Worm (Caenorhabditis elegans) whole organism, early embryonic: ENCODE results near the gene C24H11.1.

Experiments used
- B0310.2 ChIP-seq: sonication (generic microtip); optimal IDR thresholded peaks from 2 replicates; lab custom pipeline; 2016; ENCODE audit warnings: mild to moderate bottlenecking, missing genetic modification characterization, missing compliant biosample characterization
- F13C5.2 ChIP-seq: sonication (generic microtip); optimal IDR thresholded peaks from 2 replicates; lab custom pipeline; 2017; ENCODE audit warnings: mild to moderate bottlenecking, missing genetic modification characterization, inconsistent platforms, missing compliant biosample characterization
- aly-1 ChIP-seq: sonication (generic microtip); optimal IDR thresholded peaks from 2 replicates; lab custom pipeline; 2016; ENCODE audit warnings: missing genetic modification characterization, missing compliant biosample characterization
- ama-1 ChIP-seq: fragments of 150-350 bp; optimal IDR thresholded peaks from 2 replicates; lab custom pipeline; 2014
- flt-1 ChIP-seq: fragments of 200-800 bp; sonication (Bioruptor generic); IDR thresholded peaks from 2 replicates; pipeline ENCODE4 v1.3.6; 2022; ENCODE audit warnings: missing genetic modification characterization, missing compliant biosample characterization
- hnd-1 ChIP-seq: sonication (generic microtip); optimal IDR thresholded peaks from 2 replicates; lab custom pipeline; 2016; ENCODE audit warnings: missing genetic modification characterization, missing compliant biosample characterization
- scrt-1 ChIP-seq: fragments of 200-800 bp; sonication (Bioruptor generic); IDR thresholded peaks from 2 replicates; pipeline ENCODE4 v1.3.6; 2022; ENCODE audit warnings: missing genetic modification characterization, missing compliant biosample characterization
- tra-4 ChIP-seq: sonication (generic microtip); optimal IDR thresholded peaks from 2 replicates; lab custom pipeline; 2017; ENCODE audit warnings: missing genetic modification characterization, missing compliant biosample characterization

ce11 chrIII:11806695-11807094 is 19.2 kb downstream of the C24H11.1 start, which contains the start of gene C18D11.7:
- TF ChIP-seq ama-1 (lab: Kevin White, UChicago) (no peak), F13C5.2 (tag; lab: Kevin White, UChicago) (no peak), B0310.2 (tag; lab: Kevin White, UChicago) (no peak), scrt-1 (GFP tag; lab: Robert Waterston, UW) (no peak), aly-1 (tag; lab: Kevin White, UChicago) (no peak), tra-4 (tag; lab: Kevin White, UChicago) (no peak), flt-1 (GFP tag; lab: Robert Waterston, UW) (no peak), hnd-1 (tag; lab: Kevin White, UChicago) (no peak)
